Worm (Caenorhabditis elegans) whole organism, dauer: Measurements from ENCODE around the gene pitp-1.

Source experiments
- unc-62 ChIP-seq: sonication (generic microtip); optimal IDR thresholded peaks from 2 replicates; lab custom pipeline; 2017; ENCODE audit warnings: missing biosample characterization, missing genetic modification reagents, missing genetic modification characterization

The pitp-1 gene

DNA sequence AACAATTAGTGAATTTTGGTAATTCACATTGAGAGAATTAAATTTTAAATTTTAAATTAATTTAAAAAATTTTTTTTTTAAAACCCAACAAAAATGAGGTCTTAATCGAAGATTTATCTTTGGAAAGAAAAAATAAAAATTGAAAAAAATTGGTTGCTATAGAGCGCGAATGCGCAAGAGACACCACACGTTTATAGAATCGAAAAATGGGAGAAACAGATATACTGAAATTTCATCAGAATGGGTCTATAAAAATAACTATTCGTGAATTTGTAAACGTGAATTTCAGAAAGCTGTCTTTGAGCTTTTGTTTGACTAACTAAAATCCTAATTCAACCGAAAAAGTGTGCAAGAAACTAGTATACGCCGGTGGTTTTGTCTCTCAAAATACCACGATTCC lies 10.8 kb upstream of the pitp-1 start:
- TF ChIP-seq unc-62 (GFP tag; lab: Kevin White, UChicago) = no peak

DNA sequence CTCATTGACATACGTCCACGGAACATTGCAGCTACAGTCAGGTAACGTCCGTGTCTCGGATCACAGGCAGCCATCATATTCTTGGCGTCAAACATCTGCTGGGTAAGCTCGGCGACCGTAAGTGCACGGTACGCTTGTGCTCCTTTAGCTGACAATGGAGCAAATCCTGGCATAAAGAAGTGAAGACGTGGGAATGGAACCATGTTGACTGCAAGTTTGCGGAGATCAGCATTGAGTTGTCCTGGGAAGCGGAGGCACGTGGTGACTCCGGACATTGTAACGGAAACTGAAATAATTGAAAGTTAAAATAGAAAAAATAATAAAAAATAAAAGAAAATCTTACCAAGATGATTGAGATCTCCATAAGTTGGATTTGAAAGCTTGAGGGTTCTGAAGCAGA lies 9.9 kb upstream of the pitp-1 start:
- no peak for TF ChIP-seq unc-62 (GFP tag; lab: Kevin White, UChicago)

- no peak for TF ChIP-seq unc-62 (GFP tag; lab: Kevin White, UChicago)
Measured at ce11 chrIII:3537401-3537800, 7.8 kb upstream of the pitp-1 start, which contains the start of gene cfap-20. cfap-20 (minus strand) TSS chrIII:3537501.

ce11 chrIII:3534185-3534584 lies 4.6 kb upstream of the pitp-1 start:
- TF ChIP-seq unc-62 (GFP tag; lab: Kevin White, UChicago) = no peak

- TF ChIP-seq unc-62 (GFP tag; lab: Kevin White, UChicago) = no peak
Measured at ce11 chrIII:3532035-3532434, 2.4 kb upstream of the pitp-1 start.

DNA sequence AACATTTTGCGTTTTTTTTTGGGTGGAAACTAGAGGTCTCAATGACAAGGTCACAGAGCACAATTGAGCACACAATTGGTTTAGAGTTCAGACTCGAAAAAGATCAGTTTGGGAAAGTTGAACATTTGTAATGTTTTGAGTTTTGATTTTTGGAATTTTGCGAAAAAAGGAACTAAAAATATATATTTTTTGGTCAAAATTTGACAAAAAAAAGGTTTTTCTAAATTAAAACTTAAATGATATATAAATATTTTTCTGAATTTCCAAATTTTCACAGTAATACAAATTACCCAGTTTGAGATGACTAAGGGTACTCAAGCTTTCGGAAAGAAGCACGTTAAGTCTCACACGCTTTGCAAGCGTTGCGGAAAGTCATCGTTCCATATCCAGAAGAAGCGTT lies 1.3 kb downstream of the pitp-1 start, which contains the start of gene rpl-37:
TSS of gene rpl-37 (plus strand) at position 301 of the 400 bp plus-strand sequence.
- TF ChIP-seq unc-62 (GFP tag; lab: Kevin White, UChicago) = no peak

- TF ChIP-seq unc-62 (GFP tag; lab: Kevin White, UChicago) = no peak
Measured at ce11 chrIII:3523363-3523762, 6.2 kb downstream of the pitp-1 start.

ce11 chrIII:3520417-3520816 lies 9.2 kb downstream of the pitp-1 start:
- TF ChIP-seq unc-62 (GFP tag; lab: Kevin White, UChicago) = no peak

- TF ChIP-seq unc-62 (GFP tag; lab: Kevin White, UChicago) = no peak
Measured at ce11 chrIII:3519505-3519904, 10.1 kb downstream of the pitp-1 start, which contains the start of gene hmit-1.3. hmit-1.3 (minus strand) TSS chrIII:3519607.

- no peak for TF ChIP-seq unc-62 (GFP tag; lab: Kevin White, UChicago)
Measured at ce11 chrIII:3511808-3512207, 17.8 kb downstream of the pitp-1 start.

ce11 chrIII:3509908-3510307 lies 19.7 kb downstream of the pitp-1 start, which contains the start of the genes M01F1.4 and mrpl-35:
M01F1.4 (minus strand) TSS chrIII:3510033.
mrpl-35 (plus strand) TSS chrIII:3510237.
- TF ChIP-seq unc-62 (GFP tag; lab: Kevin White, UChicago) = no peak

DNA sequence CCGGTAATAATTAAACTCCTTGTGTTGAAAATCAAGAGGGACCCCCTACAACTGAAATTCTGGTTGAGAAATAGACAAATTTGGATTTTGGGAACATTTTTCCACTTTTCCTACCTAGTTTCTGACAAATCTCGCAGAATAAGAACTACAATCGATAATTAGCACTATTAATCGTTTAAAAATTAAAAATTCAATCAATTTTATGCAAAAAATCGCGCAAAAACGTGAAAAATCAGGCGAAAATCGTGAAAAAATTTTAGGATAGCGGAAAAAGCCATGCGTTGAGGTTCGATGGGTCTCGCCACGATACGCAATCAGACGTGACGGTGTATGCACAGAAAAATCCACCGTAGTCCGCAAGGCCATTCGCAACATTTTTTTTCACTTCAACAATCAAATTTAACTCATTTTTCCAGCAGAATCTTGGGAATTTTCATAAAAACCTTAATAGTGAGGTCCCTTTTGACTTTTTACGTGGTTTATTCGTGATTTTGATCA lies 24.5 kb downstream of the pitp-1 start, which contains the start of gene lias-1:
TSS of gene lias-1 (minus strand) at position 51 of the 498 bp plus-strand sequence.
- TF ChIP-seq unc-62 (GFP tag; lab: Kevin White, UChicago) = no peak

ce11 chrIII:3504239-3504638 lies 25.4 kb downstream of the pitp-1 start:
- TF ChIP-seq unc-62 (GFP tag; lab: Kevin White, UChicago) = no peak

- TF ChIP-seq unc-62 (GFP tag; lab: Kevin White, UChicago) = no peak
Measured at ce11 chrIII:3503286-3503685, 26.3 kb downstream of the pitp-1 start, which contains the start of gene rpl-16. rpl-16 (minus strand) TSS chrIII:3503604.

- no peak for TF ChIP-seq unc-62 (GFP tag; lab: Kevin White, UChicago)
Measured at ce11 chrIII:3502215-3502838, 27.3 kb downstream of the pitp-1 start, which contains the start of gene M01F1.8. M01F1.8 (minus strand) TSS chrIII:3502549.

- TF ChIP-seq unc-62 (GFP tag; lab: Kevin White, UChicago) = no peak
Measured at ce11 chrIII:3499850-3500249, 29.7 kb downstream of the pitp-1 start.

ce11 chrIII:3498957-3499356 lies 30.6 kb downstream of the pitp-1 start, which contains the start of gene M01F1.9:
M01F1.9 (minus strand) TSS chrIII:3499057.
- no peak for TF ChIP-seq unc-62 (GFP tag; lab: Kevin White, UChicago)
